Fruit fly (Drosophila melanogaster) whole organism, pupa: ENCODE data around the gene CG2247.

Experiments
- CG12605 ChIP-seq: fragments of 200-800 bp; sonication (Bioruptor generic); IDR thresholded peaks from 2 replicates; pipeline ENCODE4 v1.3.6; 2022; ENCODE audit warnings: missing biosample characterization, missing genetic modification characterization
- CG13204 ChIP-seq: fragments of 200-800 bp; sonication (Bioruptor generic); optimal IDR thresholded peaks from 2 replicates; lab custom pipeline; 2018; ENCODE audit warnings: missing biosample characterization, mild to moderate bottlenecking, missing genetic modification characterization, moderate library complexity
- CG15710 ChIP-seq: fragments of 200-800 bp; sonication (Bioruptor generic); optimal IDR thresholded peaks from 2 replicates; lab custom pipeline; 2018; ENCODE audit warnings: missing biosample characterization, mild to moderate bottlenecking, missing genetic modification characterization, moderate library complexity
- CG17806 ChIP-seq: fragments of 200-800 bp; sonication (Bioruptor generic); optimal IDR thresholded peaks from 2 replicates; lab custom pipeline; 2018; ENCODE audit warnings: missing biosample characterization, mild to moderate bottlenecking, missing genetic modification characterization, moderate library complexity
- CG34367 ChIP-seq: fragments of 200-800 bp; sonication (Bioruptor generic); optimal IDR thresholded peaks from 2 replicates; lab custom pipeline; 2018; ENCODE audit warnings: missing biosample characterization, mild to moderate bottlenecking, missing genetic modification characterization
- CG8301 ChIP-seq: fragments of 200-800 bp; sonication (Bioruptor generic); optimal IDR thresholded peaks from 2 replicates; lab custom pipeline; 2018; ENCODE audit warnings: missing biosample characterization, mild to moderate bottlenecking, missing genetic modification characterization
- CG9948 ChIP-seq: fragments of 200-800 bp; sonication (Bioruptor generic); optimal IDR thresholded peaks from 2 replicates; lab custom pipeline; 2018; ENCODE audit warnings: missing biosample characterization, mild to moderate bottlenecking, missing genetic modification characterization, moderate library complexity
- EcR ChIP-seq: fragments of 200-800 bp; sonication (Bioruptor generic); optimal IDR thresholded peaks from 3 replicates; lab custom pipeline; 2019; ENCODE audit warnings: missing biosample characterization, missing genetic modification characterization, mild to moderate bottlenecking, moderate library complexity, missing genetic modification reagents
- Ets98B ChIP-seq: fragments of 200-800 bp; sonication (Bioruptor generic); IDR thresholded peaks from 2 replicates; pipeline ENCODE4 v1.3.6; 2022; ENCODE audit warnings: missing biosample characterization, missing genetic modification characterization
- Pif1A ChIP-seq: fragments of 200-800 bp; sonication (Bioruptor generic); optimal IDR thresholded peaks from 3 replicates; lab custom pipeline; 2016; ENCODE audit warnings: missing biosample characterization, missing genetic modification characterization

DNA sequence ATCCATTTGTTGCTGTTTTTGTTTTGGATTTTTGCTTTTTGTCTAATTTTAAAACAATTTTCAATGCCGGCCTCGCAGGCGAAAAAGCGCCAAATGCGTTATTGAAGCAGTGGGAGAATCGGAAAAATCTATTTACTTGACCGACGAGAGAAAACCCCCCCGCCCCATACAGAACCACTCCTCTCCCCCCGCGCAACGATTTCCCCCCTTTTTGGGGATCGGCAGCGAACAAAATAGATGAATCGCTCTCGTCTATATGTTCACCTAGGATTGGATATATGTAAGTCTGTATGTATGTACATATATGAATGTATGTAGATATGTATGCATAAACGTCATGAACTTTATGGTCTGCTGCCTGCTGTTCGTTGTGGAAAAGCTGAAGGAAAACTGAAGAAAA lies 54.7 kb downstream of the CG2247 start:
- TF ChIP-seq CG13204 (GFP tag; lab: Kevin White, UChicago) (no peak), EcR (GFP tag; lab: Kevin White, UChicago) (no peak), Ets98B (no peak), CG15710 (tag; lab: Kevin White, UChicago) (no peak), Pif1A (GFP tag; lab: Kevin White, UChicago) (no peak), CG34367 (no peak), CG17806 (tag; lab: Kevin White, UChicago) (no peak), CG9948 (tag; lab: Kevin White, UChicago) (no peak), CG8301 (tag; lab: Kevin White, UChicago) (no peak), CG12605 (GFP tag; lab: Robert Waterston, UW) (no peak)
